Worm (Caenorhabditis elegans) whole organism, early embryonic: ENCODE results near the gene fre-1.
A peak's percentile ranks its signal among the peaks of the same experiment; 100 is the strongest.

Experiments used
- B0310.2 ChIP-seq: sonication (generic microtip); optimal IDR thresholded peaks from 2 replicates; lab custom pipeline; 2016; ENCODE audit warnings: mild to moderate bottlenecking, missing genetic modification characterization, missing compliant biosample characterization
- F13C5.2 ChIP-seq: sonication (generic microtip); optimal IDR thresholded peaks from 2 replicates; lab custom pipeline; 2017; ENCODE audit warnings: mild to moderate bottlenecking, missing genetic modification characterization, inconsistent platforms, missing compliant biosample characterization
- aly-1 ChIP-seq: sonication (generic microtip); optimal IDR thresholded peaks from 2 replicates; lab custom pipeline; 2016; ENCODE audit warnings: missing genetic modification characterization, missing compliant biosample characterization
- ama-1 ChIP-seq: fragments of 150-350 bp; optimal IDR thresholded peaks from 2 replicates; lab custom pipeline; 2014
- ceh-13 ChIP-seq: fragments of 200-800 bp; sonication (Bioruptor generic); optimal IDR thresholded peaks from 2 replicates; lab custom pipeline; 2018; ENCODE audit warnings: mild to moderate bottlenecking, missing genetic modification characterization, missing compliant biosample characterization
- ceh-36 ChIP-seq: sonication (generic microtip); optimal IDR thresholded peaks from 2 replicates; lab custom pipeline; 2016; ENCODE audit warnings: missing genetic modification characterization, inconsistent platforms, missing compliant biosample characterization
- ets-7 ChIP-seq: sonication (generic microtip); optimal IDR thresholded peaks from 2 replicates; lab custom pipeline; 2016; ENCODE audit warnings: missing genotype, missing genetic modification characterization, missing compliant biosample characterization
- flt-1 ChIP-seq: fragments of 200-800 bp; sonication (Bioruptor generic); IDR thresholded peaks from 2 replicates; pipeline ENCODE4 v1.3.6; 2022; ENCODE audit warnings: missing genetic modification characterization, missing compliant biosample characterization
- hmbx-1 ChIP-seq: sonication (generic microtip); optimal IDR thresholded peaks from 2 replicates; lab custom pipeline; 2016; ENCODE audit warnings: mild to moderate bottlenecking, missing genetic modification characterization, missing compliant biosample characterization
- hmg-4 ChIP-seq: fragments of 200-800 bp; sonication (Bioruptor generic); optimal IDR thresholded peaks from 2 replicates; lab custom pipeline; 2018; ENCODE audit warnings: mild to moderate bottlenecking, missing genetic modification characterization, missing compliant biosample characterization
- hnd-1 ChIP-seq: sonication (generic microtip); optimal IDR thresholded peaks from 2 replicates; lab custom pipeline; 2016; ENCODE audit warnings: missing genetic modification characterization, missing compliant biosample characterization
- pes-1 ChIP-seq: fragments of 200-800 bp; sonication (Bioruptor generic); IDR thresholded peaks from 2 replicates; pipeline ENCODE4 v1.3.6; 2022; ENCODE audit warnings: missing genetic modification reagents, missing genetic modification characterization, missing compliant biosample characterization
- scrt-1 ChIP-seq: fragments of 200-800 bp; sonication (Bioruptor generic); IDR thresholded peaks from 2 replicates; pipeline ENCODE4 v1.3.6; 2022; ENCODE audit warnings: missing genetic modification characterization, missing compliant biosample characterization
- sea-1 ChIP-seq: fragments of 200-800 bp; sonication (Bioruptor generic); conservative IDR thresholded peaks from 2 replicates; pipeline ENCODE4 v1.3.6; 2022; ENCODE audit warnings: missing genetic modification characterization, missing compliant biosample characterization
- tbx-11 ChIP-seq: fragments of 200-800 bp; sonication (Bioruptor generic); IDR thresholded peaks from 2 replicates; pipeline ENCODE4 v1.3.6; 2022; ENCODE audit warnings: missing genetic modification characterization, missing compliant biosample characterization
- tbx-37 ChIP-seq: fragments of 200-800 bp; sonication (Bioruptor generic); conservative IDR thresholded peaks from 2 replicates; pipeline ENCODE4 v1.3.6; 2022; ENCODE audit warnings: missing genetic modification reagents, missing genetic modification characterization, missing compliant biosample characterization
- tra-4 ChIP-seq: sonication (generic microtip); optimal IDR thresholded peaks from 2 replicates; lab custom pipeline; 2017; ENCODE audit warnings: missing genetic modification characterization, missing compliant biosample characterization

Gene fre-1

DNA sequence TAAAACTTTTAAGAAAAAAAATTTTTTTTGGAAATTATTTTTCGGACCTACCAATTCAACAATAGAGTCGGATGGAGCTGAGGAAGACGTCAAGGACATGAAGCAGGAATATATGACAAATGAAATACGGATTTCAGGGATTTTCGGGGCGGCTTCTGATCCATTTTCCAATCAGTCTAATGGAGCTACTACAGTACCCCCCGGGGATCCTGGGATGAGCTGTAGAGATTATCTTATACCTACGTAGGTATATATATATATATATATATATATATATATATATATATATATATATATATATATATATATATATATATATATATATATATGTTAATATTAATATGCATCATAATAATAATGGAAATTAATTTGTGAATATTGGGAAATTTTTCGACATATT is 23.5 kb downstream of the fre-1 start, which contains the start of gene ttx-1:
Gene ttx-1 (minus strand): TSS at position 101 of the 400 bp plus-strand sequence.
- TF ChIP-seq tbx-11 (GFP tag; lab: Robert Waterston, UW) (no peak), tra-4 (tag; lab: Kevin White, UChicago) (no peak), hmbx-1 (tag; lab: Kevin White, UChicago) (no peak), F13C5.2 (no peak), hmg-4 (GFP tag; lab: Kevin White, UChicago) (no peak), B0310.2 (no peak), ama-1 (lab: Kevin White, UChicago) (no peak), hnd-1 (no peak), sea-1 (GFP tag; lab: Robert Waterston, UW) (no peak), flt-1 (no peak), pes-1 (GFP tag; lab: Robert Waterston, UW) (no peak), ets-7 (tag; lab: Kevin White, UChicago) (no peak), ceh-13 (no peak), scrt-1 (GFP tag; lab: Robert Waterston, UW) (no peak), aly-1 (tag; lab: Kevin White, UChicago) (no peak), tbx-37 (GFP tag; lab: Robert Waterston, UW) (no peak), ceh-36 (tag; lab: Kevin White, UChicago) (no peak)

DNA sequence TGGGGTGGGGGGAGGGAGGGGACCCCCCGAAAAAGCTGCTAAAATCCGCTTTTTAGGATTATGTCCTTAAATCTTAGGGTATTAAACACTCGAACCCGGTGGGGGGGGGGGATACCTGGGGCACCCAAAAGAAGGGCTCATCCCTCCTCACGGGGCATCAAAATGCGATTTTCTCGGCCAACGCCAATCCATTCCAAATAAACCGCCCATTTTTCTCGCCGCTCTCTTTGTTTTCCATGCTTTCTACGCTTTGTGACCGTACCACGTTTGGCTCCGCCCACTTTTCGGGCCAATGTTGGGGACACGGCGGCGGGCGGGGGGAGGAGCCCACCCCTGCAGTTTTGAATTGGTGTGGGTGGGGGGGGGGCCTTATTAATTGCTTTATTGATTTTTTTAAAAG is 26.0 kb downstream of the fre-1 start:
- TF ChIP-seq tbx-37 (GFP tag; lab: Robert Waterston, UW): no peak
- 0 out of 2 replicates have a peak, but pooled peaks have one; percentile 44 for TF ChIP-seq scrt-1 (GFP tag; lab: Robert Waterston, UW)
- TF ChIP-seq tbx-11 (GFP tag; lab: Robert Waterston, UW): no peak
- 0 out of 2 replicates have a peak, but pooled peaks have one; percentile 11 for TF ChIP-seq pes-1 (GFP tag; lab: Robert Waterston, UW)
- no peak for TF ChIP-seq ceh-13
- TF ChIP-seq ceh-36 (tag; lab: Kevin White, UChicago): peak; percentile 60

DNA sequence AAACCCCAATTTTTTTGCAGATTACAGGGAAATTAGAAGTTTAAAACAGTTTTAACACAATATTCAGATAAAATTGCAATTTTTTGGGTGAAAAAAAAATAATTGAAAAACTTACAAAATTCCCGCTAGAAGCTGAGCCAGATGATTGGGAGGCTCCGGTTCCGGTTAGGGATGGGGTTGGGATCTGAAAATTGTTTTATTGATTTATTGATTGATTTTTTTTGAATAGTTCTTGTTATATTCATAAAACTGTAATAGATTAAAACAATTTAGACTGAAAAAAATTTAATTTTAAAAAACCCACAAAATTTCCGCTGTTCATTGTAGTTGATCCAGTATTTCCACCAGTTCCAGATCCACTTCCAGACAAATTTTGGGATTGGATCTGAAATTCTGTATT is 28.2 kb downstream of the fre-1 start:
- TF ChIP-seq aly-1 (tag; lab: Kevin White, UChicago): no peak
- no peak for TF ChIP-seq flt-1
- TF ChIP-seq tra-4 (tag; lab: Kevin White, UChicago): no peak
- no peak for TF ChIP-seq ets-7 (tag; lab: Kevin White, UChicago)
- no peak for TF ChIP-seq sea-1 (GFP tag; lab: Robert Waterston, UW)
- no peak for TF ChIP-seq hnd-1
- no peak for TF ChIP-seq ceh-36 (tag; lab: Kevin White, UChicago)
- no peak for TF ChIP-seq tbx-37 (GFP tag; lab: Robert Waterston, UW)
- TF ChIP-seq scrt-1 (GFP tag; lab: Robert Waterston, UW): no peak
- TF ChIP-seq B0310.2: no peak
- no peak for TF ChIP-seq pes-1 (GFP tag; lab: Robert Waterston, UW)
- TF ChIP-seq hmg-4 (GFP tag; lab: Kevin White, UChicago): no peak
- TF ChIP-seq hmbx-1 (tag; lab: Kevin White, UChicago): no peak
- TF ChIP-seq F13C5.2: no peak
- no peak for TF ChIP-seq ama-1 (lab: Kevin White, UChicago)
- TF ChIP-seq ceh-13: no peak
- no peak for TF ChIP-seq tbx-11 (GFP tag; lab: Robert Waterston, UW)

DNA sequence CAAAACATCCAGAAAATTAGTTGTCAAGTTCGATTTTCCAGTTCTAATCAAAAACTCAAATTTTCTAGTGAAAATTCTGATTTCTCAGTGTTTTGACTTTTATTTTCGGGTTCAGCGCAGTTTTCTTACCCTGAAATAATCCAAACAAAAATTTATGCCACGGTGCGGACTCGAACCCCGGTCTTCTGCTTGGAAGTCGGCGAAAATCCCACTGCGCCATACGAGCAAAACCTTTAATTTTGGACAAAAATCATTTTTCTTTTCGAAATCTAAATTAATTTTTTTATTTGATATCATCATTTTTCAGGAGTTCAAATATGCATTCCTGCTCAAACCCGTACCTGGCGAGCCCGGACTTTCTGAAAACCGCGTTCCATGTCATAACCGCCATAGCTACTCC is 38.5 kb downstream of the fre-1 start, which contains the start of gene srh-233:
Gene srh-233 (plus strand): TSS at position 301 of the 400 bp plus-strand sequence.
- TF ChIP-seq ceh-36 (tag; lab: Kevin White, UChicago): no peak
- TF ChIP-seq flt-1: no peak

DNA sequence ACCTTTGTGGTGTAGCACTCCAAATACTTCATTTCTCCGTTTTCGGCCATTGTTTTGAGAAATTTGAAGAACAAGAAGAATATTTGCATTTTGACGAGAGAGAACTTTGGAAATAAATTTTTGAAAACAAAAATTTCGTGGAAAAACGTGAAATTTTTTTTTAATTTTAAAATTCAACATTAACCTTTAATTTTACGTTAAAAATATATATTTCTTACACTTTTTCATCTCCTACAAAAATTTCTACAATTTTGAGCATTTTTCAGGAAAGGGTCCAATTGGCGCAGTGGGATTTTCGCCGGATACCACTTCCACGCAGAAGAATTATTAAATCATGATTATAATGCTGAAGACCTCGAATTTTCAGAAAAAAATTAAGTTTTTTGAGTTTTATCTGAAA is 40.2 kb downstream of the fre-1 start, which contains the start of gene spe-19:
Gene spe-19 (minus strand): TSS at position 101 of the 400 bp plus-strand sequence.
- no peak for TF ChIP-seq sea-1 (GFP tag; lab: Robert Waterston, UW)
- no peak for TF ChIP-seq ama-1 (lab: Kevin White, UChicago)
- no peak for TF ChIP-seq ets-7 (tag; lab: Kevin White, UChicago)
- no peak for TF ChIP-seq aly-1 (tag; lab: Kevin White, UChicago)
- TF ChIP-seq tra-4 (tag; lab: Kevin White, UChicago): no peak

DNA sequence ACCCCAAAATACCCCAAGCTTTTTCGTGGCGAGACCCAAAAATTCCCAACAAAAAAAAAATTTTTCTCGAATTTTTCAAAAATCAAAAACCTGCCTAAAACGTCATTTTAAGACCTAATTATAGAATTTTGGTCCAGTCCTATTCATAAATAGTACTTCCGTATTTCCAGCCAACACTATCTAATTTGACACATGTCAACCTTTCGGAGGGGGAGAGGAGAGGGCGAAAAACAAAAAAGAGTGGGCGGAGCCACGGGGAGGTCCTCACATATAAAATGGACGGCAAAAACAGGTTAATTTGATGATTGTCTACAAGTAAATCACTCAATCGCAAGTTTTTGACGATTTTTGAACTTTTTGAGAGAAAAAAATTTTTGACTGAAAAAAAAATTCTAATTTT is 50.2 kb downstream of the fre-1 start, which contains the start of gene Y113G7A.16:
Gene Y113G7A.16 (plus strand): TSS at position 301 of the 400 bp plus-strand sequence.
- TF ChIP-seq F13C5.2 (no peak), ceh-13 (no peak), hnd-1 (no peak), B0310.2 (no peak), ama-1 (lab: Kevin White, UChicago) (no peak), tra-4 (tag; lab: Kevin White, UChicago) (no peak), hmg-4 (GFP tag; lab: Kevin White, UChicago) (no peak), pes-1 (GFP tag; lab: Robert Waterston, UW) (no peak), hmbx-1 (tag; lab: Kevin White, UChicago) (no peak), aly-1 (tag; lab: Kevin White, UChicago) (no peak), tbx-11 (GFP tag; lab: Robert Waterston, UW) (no peak), sea-1 (GFP tag; lab: Robert Waterston, UW) (no peak)

DNA sequence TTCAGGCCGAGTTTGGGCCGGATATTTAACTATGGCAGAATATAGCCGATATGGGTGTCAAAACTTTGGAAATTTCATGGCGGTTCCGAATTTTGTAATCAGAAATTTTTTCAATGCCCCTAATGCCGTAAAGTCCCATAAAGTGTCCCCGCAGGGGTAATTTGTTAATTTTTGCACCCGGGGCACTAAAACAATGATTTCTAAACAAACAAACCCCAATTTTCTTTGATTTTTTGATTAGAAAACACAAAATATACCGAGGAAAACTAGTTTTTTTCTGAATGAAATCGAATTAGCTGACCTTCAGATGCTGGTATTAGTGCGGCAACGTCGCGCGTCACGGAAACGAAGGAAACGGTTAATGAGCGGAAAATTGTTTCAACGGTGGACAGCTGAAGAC is 52.6 kb downstream of the fre-1 start:
- no peak for TF ChIP-seq hnd-1
